Worm (Caenorhabditis elegans): ENCODE measurements around the gene C36C5.15.

- no peak for TF ChIP-seq him-1 (tag; optimal IDR thresholded peaks at IDR 0.05)
- no peak for TF ChIP-seq W03F9.2 (tag; optimal IDR thresholded peaks at IDR 0.05)
- no peak for TF ChIP-seq dao-5 (tag; optimal IDR thresholded peaks at IDR 0.05)
Measured at ce11 chrV:3163143-3163542, 5.4 kb downstream of the C36C5.15 start.

Data from whole organism, L4/young adult.